Worm (Caenorhabditis elegans) whole organism, L4/young adult: Measurements from ENCODE around the gene puf-9.

ENCODE experiments used
- W03F9.2 ChIP-seq: fragments of 150-350 bp; optimal IDR thresholded peaks from 2 replicates; lab custom pipeline; 2014; ENCODE audit warnings: missing biosample characterization, missing genetic modification characterization
- dao-5 ChIP-seq: sonication (generic microtip); optimal IDR thresholded peaks from 2 replicates; lab custom pipeline; 2016; ENCODE audit warnings: missing genotype, missing genetic modification characterization, moderate library complexity, missing compliant biosample characterization
- him-1 ChIP-seq: sonication (generic microtip); optimal IDR thresholded peaks from 2 replicates; lab custom pipeline; 2016; ENCODE audit warnings: missing genotype, missing genetic modification reagents, missing genetic modification characterization, missing compliant biosample characterization

ce11 chrX:5869603-5870002 is 28.2 kb downstream of the puf-9 start:
- TF ChIP-seq W03F9.2 (no peak), him-1 (no peak), dao-5 (no peak)
